Worm (Caenorhabditis elegans) whole organism, early embryonic: ENCODE data around the gene F42A6.1.

Source experiments
- ama-1 ChIP-seq: fragments of 150-350 bp; optimal IDR thresholded peaks from 2 replicates; lab custom pipeline; 2014
- flt-1 ChIP-seq: fragments of 200-800 bp; sonication (Bioruptor generic); IDR thresholded peaks from 2 replicates; pipeline ENCODE4 v1.3.6; 2022; ENCODE audit warnings: missing genetic modification characterization, missing compliant biosample characterization
- hnd-1 ChIP-seq: sonication (generic microtip); optimal IDR thresholded peaks from 2 replicates; lab custom pipeline; 2016; ENCODE audit warnings: missing genetic modification characterization, missing compliant biosample characterization

- TF ChIP-seq hnd-1 (tag; lab: Kevin White, UChicago) (no peak), flt-1 (no peak), ama-1 (lab: Kevin White, UChicago) (no peak)
These were observed 43.2 kb downstream of the F42A6.1 start for ce11 chrIV:3398078-3398477.
